2 worm cellular contexts compared by ENCODE assay signal in the genomic region with DNA sequence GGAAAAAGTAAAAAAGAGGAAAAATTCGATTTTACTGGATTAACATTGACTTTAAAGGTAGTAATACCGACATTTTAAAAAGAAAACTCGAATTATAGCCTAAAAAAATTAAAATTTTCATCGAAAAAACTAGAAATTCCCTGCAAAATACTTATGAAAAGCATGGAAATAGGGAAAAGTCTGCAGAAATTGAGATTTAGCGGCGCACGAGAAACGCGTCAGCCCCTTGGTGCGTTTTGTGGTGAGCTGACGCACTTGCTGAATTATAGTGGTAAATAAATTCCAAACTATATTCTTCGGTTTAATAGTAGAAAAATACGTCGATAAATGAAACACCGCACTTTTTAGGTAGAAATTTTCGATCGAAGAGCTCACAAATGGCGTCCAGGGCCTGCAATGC.
TF ChIP-seq lines count a peak whose summit lies in the region.

No protein-coding gene starts in this region.

TF ChIP-seq in whole organism, L2 larva, 48 proteins besides CTCF, POLR2A, EP300 and RAD21 (continued from another document):
- TF ChIP-seq nhr-10 (tag; optimal IDR thresholded peaks at IDR 0.05; lab: Kevin White, UChicago) (no peak), lsy-2 (tag; optimal IDR thresholded peaks at IDR 0.05; lab: Kevin White, UChicago) (peak in 1 of 2 experiments; percentile 56), sma-3 (GFP tag; optimal IDR thresholded peaks at IDR 0.05; lab: Kevin White, UChicago) (no peak), gmeb-1 (tag; optimal IDR thresholded peaks at IDR 0.05; lab: Kevin White, UChicago) (peak; percentile 16)

TF ChIP-seq in whole organism, L4 larva, 104 proteins besides CTCF, POLR2A, EP300 and RAD21 (continued from another document):
- TF ChIP-seq mes-2 (tag; optimal IDR thresholded peaks at IDR 0.05; lab: Kevin White, UChicago; ENCODE audit: poor library complexity, severe bottlenecking), result peak; percentile 38
- no peak for TF ChIP-seq F37D6.2 (tag; optimal IDR thresholded peaks at IDR 0.05; lab: Kevin White, UChicago)
- no peak for TF ChIP-seq zag-1 (tag; optimal IDR thresholded peaks at IDR 0.05; lab: Kevin White, UChicago)
- no peak for TF ChIP-seq mdt-29 (GFP tag; IDR thresholded peaks at IDR 0.05; lab: Robert Waterston, UW)
- no peak for TF ChIP-seq pqm-1 (tag; optimal IDR thresholded peaks at IDR 0.05; lab: Kevin White, UChicago)
- no peak for TF ChIP-seq daf-16 (GFP tag; optimal IDR thresholded peaks at IDR 0.05; lab: Kevin White, UChicago)
- no peak for TF ChIP-seq daf-16 (tag; optimal IDR thresholded peaks at IDR 0.05; lab: Kevin White, UChicago)
- TF ChIP-seq attf-4 (tag; optimal IDR thresholded peaks at IDR 0.05; lab: Kevin White, UChicago), result no peak
- no peak for TF ChIP-seq ZK337.2 (GFP tag; IDR thresholded peaks at IDR 0.05; lab: Robert Waterston, UW)
- no peak for TF ChIP-seq set-16 (GFP tag; IDR thresholded peaks at IDR 0.05; lab: Robert Waterston, UW)
- peak; percentile 50 for TF ChIP-seq mep-1 (tag; optimal IDR thresholded peaks at IDR 0.05; lab: Kevin White, UChicago)
- no peak for TF ChIP-seq nhr-6 (tag; optimal IDR thresholded peaks at IDR 0.05; lab: Kevin White, UChicago)
- TF ChIP-seq ces-1 (GFP tag; optimal IDR thresholded peaks at IDR 0.05; lab: Kevin White, UChicago), result no peak
- TF ChIP-seq ceh-32 (tag; optimal IDR thresholded peaks at IDR 0.05; lab: Kevin White, UChicago; ENCODE audit: poor library complexity), result no peak
- peak; percentile 29 for TF ChIP-seq lin-13 (GFP tag; optimal IDR thresholded peaks at IDR 0.05; lab: Kevin White, UChicago)
- TF ChIP-seq hif-1 (tag; optimal IDR thresholded peaks at IDR 0.05; lab: Kevin White, UChicago), result no peak
- no peak for TF ChIP-seq zfp-3 (GFP tag; conservative IDR thresholded peaks at IDR 0.05; lab: Robert Waterston, UW)
- no peak for TF ChIP-seq nhr-41 (GFP tag; IDR thresholded peaks at IDR 0.05; lab: Robert Waterston, UW)
- no peak for TF ChIP-seq Y105C5A.15 (GFP tag; IDR thresholded peaks at IDR 0.05; lab: Robert Waterston, UW)
- TF ChIP-seq lin-39 (tag; optimal IDR thresholded peaks at IDR 0.05; lab: Kevin White, UChicago), result no peak
- TF ChIP-seq dve-1 (tag; optimal IDR thresholded peaks at IDR 0.05; lab: Kevin White, UChicago; ENCODE audit: insufficient read depth), result peak; percentile 43
- no peak for TF ChIP-seq T20F7.1 (GFP tag; optimal IDR thresholded peaks at IDR 0.05; lab: Kevin White, UChicago)
- TF ChIP-seq zip-11 (GFP tag; IDR thresholded peaks at IDR 0.05; lab: Robert Waterston, UW), result no peak
- TF ChIP-seq nhr-48 (tag; optimal IDR thresholded peaks at IDR 0.05; lab: Kevin White, UChicago), result no peak
- TF ChIP-seq skn-1 (tag; optimal IDR thresholded peaks at IDR 0.05; lab: Kevin White, UChicago), result no peak
- no peak for TF ChIP-seq daf-19 (GFP tag; conservative IDR thresholded peaks at IDR 0.05; lab: Robert Waterston, UW)
- TF ChIP-seq ceh-62 (tag; optimal IDR thresholded peaks at IDR 0.05; lab: Kevin White, UChicago), result no peak
- TF ChIP-seq lir-3 (tag; optimal IDR thresholded peaks at IDR 0.05; lab: Kevin White, UChicago), result no peak
- no peak for TF ChIP-seq nhr-28 (tag; optimal IDR thresholded peaks at IDR 0.05; lab: Kevin White, UChicago)
- peak in 1 of 2 experiments; percentile 70 for TF ChIP-seq lsy-2 (tag; optimal IDR thresholded peaks at IDR 0.05; lab: Kevin White, UChicago)
- no peak for TF ChIP-seq hlh-30 (tag; optimal IDR thresholded peaks at IDR 0.05; lab: Kevin White, UChicago; ENCODE audit: insufficient read depth)
- no peak for TF ChIP-seq dmd-6 (GFP tag; IDR thresholded peaks at IDR 0.05; lab: Robert Waterston, UW)
- no peak for TF ChIP-seq T26A8.4 (GFP tag; IDR thresholded peaks at IDR 0.05; lab: Robert Waterston, UW)
- no peak for TF ChIP-seq php-3 (GFP tag; IDR thresholded peaks at IDR 0.05; lab: Robert Waterston, UW)
- TF ChIP-seq jun-1 (tag; optimal IDR thresholded peaks at IDR 0.05; lab: Kevin White, UChicago), result no peak
- peak; percentile 15 for TF ChIP-seq rbr-2 (tag; optimal IDR thresholded peaks at IDR 0.05; lab: Kevin White, UChicago)
- no peak for TF ChIP-seq lin-15B (tag; optimal IDR thresholded peaks at IDR 0.05; lab: Kevin White, UChicago)
- TF ChIP-seq madf-9 (GFP tag; conservative IDR thresholded peaks at IDR 0.05; lab: Robert Waterston, UW), result no peak
- TF ChIP-seq gei-8 (GFP tag; optimal IDR thresholded peaks at IDR 0.05; lab: Kevin White, UChicago), result no peak
- no peak for TF ChIP-seq nhr-111 (GFP tag; optimal IDR thresholded peaks at IDR 0.05; lab: Kevin White, UChicago)
- no peak for TF ChIP-seq cey-2 (tag; optimal IDR thresholded peaks at IDR 0.05; lab: Kevin White, UChicago; ENCODE audit: borderline replicate concordance, insufficient read depth)
- TF ChIP-seq lin-38 (GFP tag; IDR thresholded peaks at IDR 0.05; lab: Robert Waterston, UW), result peak; percentile 31; the same call in 1 of the 2 replicates
- peak; percentile 96 for TF ChIP-seq aha-1 (tag; lab: Kevin White, UChicago)
- TF ChIP-seq lin-1 (GFP tag; IDR thresholded peaks at IDR 0.05; lab: Robert Waterston, UW), result no peak
- no peak for TF ChIP-seq nhr-42 (GFP tag; IDR thresholded peaks at IDR 0.05; lab: Robert Waterston, UW)
- peak; percentile 1 for TF ChIP-seq nhr-77 (tag; optimal IDR thresholded peaks at IDR 0.05; lab: Kevin White, UChicago)
- no peak for TF ChIP-seq vab-7 (GFP tag; IDR thresholded peaks at IDR 0.05; lab: Robert Waterston, UW)
- TF ChIP-seq pha-4 (GFP tag; IDR thresholded peaks at IDR 0.05; lab: Robert Waterston, UW), result no peak
- TF ChIP-seq pha-4 (tag; optimal IDR thresholded peaks at IDR 0.05; lab: Kevin White, UChicago), result no peak
- peak; percentile 25 for TF ChIP-seq hlh-11 (tag; optimal IDR thresholded peaks at IDR 0.05; lab: Kevin White, UChicago)
- no peak for TF ChIP-seq snpc-4 (tag; optimal IDR thresholded peaks at IDR 0.05; lab: Kevin White, UChicago)
- TF ChIP-seq egl-43 (GFP tag; IDR thresholded peaks at IDR 0.05; lab: Robert Waterston, UW), result no peak
- TF ChIP-seq ZK546.5 (tag; optimal IDR thresholded peaks at IDR 0.05; lab: Kevin White, UChicago), result no peak
- TF ChIP-seq saeg-2 (GFP tag; IDR thresholded peaks at IDR 0.05; lab: Robert Waterston, UW), result no peak
- TF ChIP-seq unc-130 (GFP tag; optimal IDR thresholded peaks at IDR 0.05; lab: Kevin White, UChicago), result no peak
- no peak for TF ChIP-seq mdl-1 (tag; optimal IDR thresholded peaks at IDR 0.05; lab: Kevin White, UChicago)
- TF ChIP-seq F10B5.3 (tag; optimal IDR thresholded peaks at IDR 0.05; lab: Kevin White, UChicago), result no peak
- TF ChIP-seq ceh-44 (GFP tag; IDR thresholded peaks at IDR 0.05; lab: Robert Waterston, UW), result no peak
- TF ChIP-seq Y5F2A.4 (GFP tag; optimal IDR thresholded peaks at IDR 0.05; lab: Kevin White, UChicago), result no peak
- no peak for TF ChIP-seq R02D3.7 (tag; optimal IDR thresholded peaks at IDR 0.05; lab: Kevin White, UChicago)
- TF ChIP-seq tag-97 (GFP tag; IDR thresholded peaks at IDR 0.05; lab: Robert Waterston, UW), result no peak
- no peak for TF ChIP-seq unc-39 (tag; optimal IDR thresholded peaks at IDR 0.05; lab: Kevin White, UChicago)
- TF ChIP-seq ztf-11 (tag; optimal IDR thresholded peaks at IDR 0.05; lab: Kevin White, UChicago), result no peak
- no peak for TF ChIP-seq spr-1 (tag; optimal IDR thresholded peaks at IDR 0.05; lab: Kevin White, UChicago)
- TF ChIP-seq ztf-7 (tag; optimal IDR thresholded peaks at IDR 0.05; lab: Kevin White, UChicago), result no peak
- TF ChIP-seq ctbp-1 (GFP tag; IDR thresholded peaks at IDR 0.05; lab: Robert Waterston, UW), result no peak
- no peak for TF ChIP-seq fkh-10 (GFP tag; optimal IDR thresholded peaks at IDR 0.05; lab: Kevin White, UChicago)
- 0 out of 2 replicates have a peak, but pooled peaks have one; percentile 17 for TF ChIP-seq snpc-1.2 (GFP tag; IDR thresholded peaks at IDR 0.05; lab: Robert Waterston, UW)
